Worm (Caenorhabditis elegans): ENCODE results near the gene tin-10.
A peak's percentile ranks its signal among the peaks of the same experiment; 100 is the strongest.

The tin-10 gene

ce11 chrIII:11456577-11456976 is 46.1 kb downstream of the tin-10 start, which contains the start of gene plr-1:
Gene plr-1 (plus strand): TSS chrIII:11456877.
- TF ChIP-seq ceh-19 (GFP tag; optimal IDR thresholded peaks at IDR 0.05) (no peak), che-1 (tag; optimal IDR thresholded peaks at IDR 0.05) (no peak), lin-11 (tag; optimal IDR thresholded peaks at IDR 0.05) (no peak), pha-2 (tag; optimal IDR thresholded peaks at IDR 0.05) (no peak), ceh-14 (tag; optimal IDR thresholded peaks at IDR 0.05) (no peak), ref-2 (tag; optimal IDR thresholded peaks at IDR 0.05) (no peak), pax-1 (tag; optimal IDR thresholded peaks at IDR 0.05) (no peak), unc-42 (tag; optimal IDR thresholded peaks at IDR 0.05) (no peak), C38D4.7 (GFP tag; optimal IDR thresholded peaks at IDR 0.05) (no peak), dve-1 (tag; optimal IDR thresholded peaks at IDR 0.05) (no peak), fkh-6 (tag; optimal IDR thresholded peaks at IDR 0.05) (no peak), ets-4 (tag; optimal IDR thresholded peaks at IDR 0.05) (no peak), gmeb-2 (tag; optimal IDR thresholded peaks at IDR 0.05) (no peak), ztf-16 (tag; optimal IDR thresholded peaks at IDR 0.05) (no peak), ceh-31 (tag; optimal IDR thresholded peaks at IDR 0.05) (no peak), nhr-232 (tag; optimal IDR thresholded peaks at IDR 0.05) (no peak), mec-3 (tag; optimal IDR thresholded peaks at IDR 0.05; ENCODE audit: borderline replicate concordance) (no peak), ceh-18 (tag; optimal IDR thresholded peaks at IDR 0.05) (no peak), hlh-15 (tag; optimal IDR thresholded peaks at IDR 0.05) (no peak)

ce11 chrIII:11453970-11454369 is 48.7 kb downstream of the tin-10 start:
- TF ChIP-seq ceh-2 (tag; optimal IDR thresholded peaks at IDR 0.05) (no peak), unc-55 (GFP tag; optimal IDR thresholded peaks at IDR 0.05) (peak; percentile 60), ztf-16 (tag; optimal IDR thresholded peaks at IDR 0.05) (no peak), pha-2 (tag; optimal IDR thresholded peaks at IDR 0.05) (no peak), sdc-2 (tag; optimal IDR thresholded peaks at IDR 0.05) (peak; percentile 26), hlh-8 (tag; optimal IDR thresholded peaks at IDR 0.05) (peak; percentile 88)

ce11 chrIII:11452530-11452929 is 50.1 kb downstream of the tin-10 start:
- TF ChIP-seq unc-55 (GFP tag; optimal IDR thresholded peaks at IDR 0.05) (peak; percentile 96), K02D7.2 (tag; optimal IDR thresholded peaks at IDR 0.05) (no peak)

ce11 chrIII:11451380-11451779 is 51.3 kb downstream of the tin-10 start:
- TF ChIP-seq eyg-1 (tag; optimal IDR thresholded peaks at IDR 0.05): no peak
- TF ChIP-seq zip-5 (tag; optimal IDR thresholded peaks at IDR 0.05): no peak
- no peak for TF ChIP-seq rnt-1 (tag; optimal IDR thresholded peaks at IDR 0.05)
- no peak for TF ChIP-seq hlh-13 (GFP tag; optimal IDR thresholded peaks at IDR 0.05)
- TF ChIP-seq nhr-11 (tag; optimal IDR thresholded peaks at IDR 0.05): no peak
- TF ChIP-seq lin-11 (tag; optimal IDR thresholded peaks at IDR 0.05): no peak
- no peak for TF ChIP-seq ceh-45 (GFP tag; IDR thresholded peaks at IDR 0.05)
- TF ChIP-seq unc-42 (tag; optimal IDR thresholded peaks at IDR 0.05): no peak
- no peak for TF ChIP-seq ztf-16 (tag; optimal IDR thresholded peaks at IDR 0.05)
- TF ChIP-seq tbx-7 (tag; optimal IDR thresholded peaks at IDR 0.05): no peak
- no peak for TF ChIP-seq che-1 (tag; optimal IDR thresholded peaks at IDR 0.05)
- no peak for TF ChIP-seq ets-4 (tag; optimal IDR thresholded peaks at IDR 0.05)
- no peak for TF ChIP-seq ref-2 (tag; optimal IDR thresholded peaks at IDR 0.05)
- no peak for TF ChIP-seq unc-3 (GFP tag; conservative IDR thresholded peaks at IDR 0.05)
- TF ChIP-seq unc-3 (tag; optimal IDR thresholded peaks at IDR 0.05): no peak
- TF ChIP-seq sox-4 (tag; optimal IDR thresholded peaks at IDR 0.05): no peak
- no peak for TF ChIP-seq fax-1 (tag; optimal IDR thresholded peaks at IDR 0.05)

Measured in whole organism, late embryonic.